Fruit fly (Drosophila melanogaster) ovary, adult (tissue): ENCODE measurements around the gene CG15747.
A peak's percentile ranks its signal among the peaks of the same experiment; 100 is the strongest.

Experiments
- CG17801 ChIP-seq: fragments of 200-800 bp; optimal IDR thresholded peaks from 2 replicates; lab custom pipeline; 2019; ENCODE audit warnings: missing biosample characterization, mild to moderate bottlenecking, missing genetic modification characterization, moderate library complexity; ENCODE audit not compliant: partially characterized antibody

Gene CG15747

DNA sequence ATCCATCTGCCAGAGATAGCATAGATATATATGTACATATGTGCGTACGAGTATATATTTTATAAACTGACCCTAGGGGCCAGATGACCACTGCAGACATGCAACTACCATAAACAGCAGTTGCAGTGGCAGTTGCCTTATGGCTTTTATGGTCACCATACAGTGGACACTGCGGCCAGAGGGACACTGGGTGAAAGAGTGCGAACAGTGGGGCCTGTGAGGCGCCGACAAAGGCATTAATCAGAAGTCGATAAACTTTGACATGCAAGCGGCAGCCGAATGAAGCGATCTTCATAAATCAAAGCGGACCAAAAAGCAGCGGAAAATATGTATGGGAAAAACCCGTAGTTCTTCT is 22.7 kb upstream of the CG15747 start:
- TF ChIP-seq CG17801 (GFP tag; lab: Kevin White, UChicago), result no peak

DNA sequence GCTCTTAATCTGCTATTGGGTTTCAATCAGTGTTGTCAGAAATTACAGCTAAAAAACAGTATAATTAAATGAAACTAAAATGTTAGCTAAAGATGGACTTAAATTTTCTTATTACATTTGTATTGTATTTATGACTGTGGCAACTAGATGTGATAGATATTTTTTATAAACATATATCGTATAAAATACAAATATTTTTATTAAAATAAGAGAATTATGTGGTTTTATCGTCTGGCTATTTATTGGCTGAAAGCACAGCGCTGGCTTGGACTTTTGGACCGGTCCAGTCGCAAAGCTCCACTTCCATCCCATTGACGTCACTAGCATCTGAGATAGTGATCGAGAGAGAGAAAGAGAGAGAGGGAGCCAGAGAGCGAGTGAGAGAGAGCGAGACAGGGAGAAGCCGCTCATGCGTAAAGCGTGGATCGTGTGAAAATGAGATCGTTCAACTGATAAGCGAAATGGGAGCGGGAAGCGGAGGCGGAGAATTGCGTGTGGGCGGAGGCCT is 18.7 kb upstream of the CG15747 start:
- TF ChIP-seq CG17801 (GFP tag; lab: Kevin White, UChicago), result peak; percentile 91

DNA sequence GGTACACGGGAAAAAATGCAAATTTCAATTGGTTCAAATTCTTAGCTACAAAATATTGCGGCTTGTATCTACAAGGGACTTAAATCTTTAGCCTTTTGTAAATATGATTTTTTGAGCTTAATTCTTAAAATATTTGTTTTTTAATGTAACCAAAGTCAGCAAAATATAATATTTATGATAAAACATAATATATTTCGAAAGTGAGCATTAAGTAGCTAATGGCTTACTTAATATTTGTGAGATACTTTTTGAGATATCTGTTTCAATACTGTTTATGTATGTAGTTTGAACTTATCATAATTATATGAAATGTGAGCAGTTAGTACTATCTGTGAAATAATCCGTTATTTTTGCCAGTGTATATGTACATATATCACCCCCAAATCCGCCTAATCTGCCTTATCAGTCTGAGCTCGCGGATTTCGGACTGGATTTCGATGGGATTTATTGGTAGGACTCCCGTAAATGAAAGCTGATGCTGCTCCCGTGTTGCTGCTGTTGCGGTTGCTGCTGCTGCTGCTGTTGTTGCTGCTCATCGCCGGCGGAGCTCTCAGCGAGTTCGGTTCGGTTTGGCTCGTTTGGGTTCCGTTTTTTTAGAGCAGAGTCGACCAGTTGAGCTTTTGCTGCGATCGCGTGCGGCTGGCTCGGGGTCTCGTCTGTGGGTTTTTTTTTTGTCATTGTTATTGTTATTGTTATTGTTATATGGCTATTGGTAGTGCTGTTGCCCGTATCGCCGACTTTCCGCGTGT is 17.2 kb upstream of the CG15747 start:
- no peak for TF ChIP-seq CG17801 (GFP tag; lab: Kevin White, UChicago)

DNA sequence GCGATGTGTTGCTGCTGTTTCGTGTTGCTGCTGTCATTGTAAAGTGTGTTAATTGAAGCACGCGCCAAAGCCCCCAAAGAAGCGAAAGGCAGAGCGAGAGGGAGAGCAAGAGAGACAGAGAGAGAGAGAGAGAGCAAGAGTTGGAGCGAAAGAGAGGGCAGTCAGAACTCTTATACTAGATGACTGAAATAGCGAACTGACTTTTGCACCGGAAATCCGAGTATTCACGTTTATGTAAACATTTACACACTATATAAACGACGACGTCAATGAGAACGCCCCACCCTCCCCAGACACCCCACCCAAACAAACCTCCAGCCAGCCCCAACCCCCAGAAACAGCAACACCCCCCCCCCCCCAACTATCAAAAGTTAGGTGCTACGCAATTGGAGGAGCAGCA is 15.7 kb upstream of the CG15747 start:
- peak; percentile 9 for TF ChIP-seq CG17801 (GFP tag; lab: Kevin White, UChicago)

DNA sequence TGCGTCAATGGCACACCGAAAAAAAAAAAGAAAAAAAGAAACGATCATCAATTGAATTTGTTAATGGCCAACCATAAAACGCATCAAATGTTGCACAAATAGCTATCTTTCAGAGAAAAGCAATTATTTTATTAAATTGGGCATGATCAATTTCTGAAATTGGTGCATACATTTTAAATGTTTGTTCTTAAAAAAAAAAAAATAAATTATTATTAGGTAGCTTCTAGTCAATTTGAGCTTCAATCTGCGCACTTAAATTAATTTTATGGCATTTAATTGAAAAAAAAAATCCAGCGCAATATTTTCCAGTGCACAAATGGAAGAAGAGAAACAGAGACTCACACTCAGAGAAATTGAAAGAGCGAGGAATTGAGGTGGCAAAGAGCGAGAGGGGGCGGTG is 15.0 kb upstream of the CG15747 start:
- peak; percentile 33 for TF ChIP-seq CG17801 (GFP tag; lab: Kevin White, UChicago)

DNA sequence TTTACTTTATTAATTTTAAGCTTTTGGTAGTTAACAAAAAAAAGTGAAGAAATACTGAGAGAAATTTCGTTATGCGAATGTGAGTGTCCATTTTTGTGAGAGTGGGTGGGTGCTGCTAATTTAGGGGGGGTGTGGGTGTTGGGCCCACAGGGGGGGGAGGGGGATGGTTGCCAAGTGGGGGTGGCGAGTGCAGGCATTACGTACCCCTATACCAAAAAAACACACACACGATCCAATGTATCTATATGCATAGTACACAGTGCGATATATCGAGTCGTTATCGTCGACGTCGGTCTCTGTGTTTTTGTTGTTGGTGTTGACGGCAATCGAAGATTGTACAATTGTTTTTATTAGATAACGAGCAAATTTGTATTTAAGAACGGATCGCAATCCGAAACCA is 14.6 kb upstream of the CG15747 start:
- no peak for TF ChIP-seq CG17801 (GFP tag; lab: Kevin White, UChicago)

DNA sequence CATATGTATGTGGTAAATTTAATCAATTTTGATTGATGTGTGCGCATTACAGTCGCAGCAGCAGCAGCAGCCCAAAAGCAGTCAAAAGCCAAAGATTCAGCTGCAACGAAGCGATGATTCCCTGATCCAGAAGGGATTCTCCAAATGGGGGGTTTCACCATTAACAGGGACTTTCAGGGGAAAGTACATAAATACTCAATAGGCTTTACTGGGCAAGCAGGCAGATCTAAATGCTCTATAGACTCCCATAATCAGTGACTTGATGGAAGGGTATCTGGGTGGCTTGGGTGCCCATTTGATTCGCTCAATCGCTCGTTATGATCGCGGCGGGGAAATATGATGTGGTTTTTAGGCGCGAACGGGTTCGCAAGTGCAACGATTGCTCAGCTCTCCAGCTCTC is 12.8 kb upstream of the CG15747 start:
- no peak for TF ChIP-seq CG17801 (GFP tag; lab: Kevin White, UChicago)

DNA sequence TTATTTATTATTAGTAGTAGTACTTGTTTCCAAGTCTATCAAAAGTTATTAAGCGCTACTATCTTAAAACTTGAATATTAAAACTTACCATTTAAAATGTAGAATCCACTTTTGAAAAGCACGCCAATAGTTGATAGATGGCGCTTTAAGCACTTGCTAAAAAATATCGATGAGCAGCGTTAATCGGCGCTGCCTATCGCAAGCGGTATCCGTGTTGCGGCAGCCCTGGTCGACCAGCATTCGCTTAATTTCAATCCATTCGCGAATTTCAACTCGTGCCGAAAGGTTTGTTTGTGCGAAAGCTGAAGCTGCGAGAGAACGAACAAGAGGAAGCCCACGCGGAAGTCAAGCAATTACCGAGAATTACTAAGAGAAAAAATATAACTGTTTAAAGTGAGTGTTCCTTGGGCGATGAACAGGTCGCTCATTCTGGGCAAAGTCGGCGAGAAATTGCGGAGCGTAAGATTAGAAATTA is 8.5 kb upstream of the CG15747 start, which contains the start of gene Prx2:
TSS of gene Prx2 (plus strand) at position 253 of the 475 bp plus-strand sequence.
- TF ChIP-seq CG17801 (GFP tag; lab: Kevin White, UChicago), result peak; percentile 69

DNA sequence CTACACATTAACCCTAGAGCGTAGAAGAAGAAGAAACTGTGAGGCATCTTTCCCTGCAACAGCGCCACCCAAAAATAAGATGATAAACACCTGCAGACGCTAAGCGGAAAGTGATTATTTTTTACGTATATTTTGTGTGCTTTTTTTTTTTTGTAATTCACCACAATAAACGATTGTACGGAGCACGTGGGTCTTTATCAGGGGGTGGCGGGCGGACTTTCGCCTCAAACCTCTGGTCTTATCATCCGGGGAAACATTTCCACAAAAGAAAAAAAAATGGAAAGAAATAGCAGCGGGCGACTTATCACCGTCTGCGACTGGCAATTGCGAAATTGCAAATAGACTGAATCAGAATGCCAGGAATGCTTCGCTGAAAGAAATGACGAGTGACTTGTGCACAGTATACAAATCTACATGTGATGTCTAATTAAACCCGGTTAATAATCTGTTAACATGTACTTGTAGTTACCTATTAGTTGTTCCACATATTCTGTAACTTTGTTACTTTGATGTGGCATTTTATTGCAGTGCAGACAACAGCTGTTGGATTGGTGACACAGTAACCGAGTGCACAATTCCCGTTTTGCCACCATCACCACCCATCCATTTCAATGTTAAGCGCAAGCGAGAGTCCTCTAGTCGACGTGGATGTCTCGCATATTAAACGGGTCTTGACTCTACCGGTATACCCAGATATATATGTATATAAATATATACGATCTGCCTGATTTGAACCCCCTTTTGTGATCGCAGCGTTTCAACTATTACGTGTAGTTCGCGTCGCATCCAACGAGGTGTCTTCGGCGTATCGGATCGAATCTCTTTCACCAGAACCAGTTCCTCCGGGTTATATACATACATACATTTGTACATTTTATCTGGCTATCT is 6.1 kb upstream of the CG15747 start:
- peak; percentile 56 for TF ChIP-seq CG17801 (GFP tag; lab: Kevin White, UChicago)

DNA sequence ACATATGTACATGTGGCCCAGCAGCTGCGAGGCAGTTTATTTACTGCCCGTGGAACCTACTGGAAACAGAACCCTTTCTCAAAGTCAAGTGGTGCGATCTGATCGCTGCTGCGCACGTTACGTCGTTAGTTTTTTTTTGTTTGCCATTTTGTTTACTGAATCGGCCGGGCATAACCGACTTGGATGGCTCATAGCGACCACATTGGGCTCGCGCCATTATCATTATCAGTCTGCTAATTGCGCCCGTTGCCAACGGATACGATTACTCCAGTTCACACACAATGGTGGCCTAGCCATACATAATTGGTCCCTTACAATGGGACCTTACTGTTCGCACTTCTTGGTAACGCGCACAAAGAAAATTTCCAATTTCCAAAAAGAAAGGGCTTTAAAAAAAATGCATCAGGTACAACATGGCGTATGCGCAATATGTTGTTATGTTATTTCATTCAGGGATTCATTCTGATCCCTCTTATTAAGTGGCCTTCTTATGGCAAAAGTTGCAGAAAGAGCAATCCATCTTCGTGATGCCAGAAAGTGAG is 5.3 kb upstream of the CG15747 start:
- peak; percentile 17 for TF ChIP-seq CG17801 (GFP tag; lab: Kevin White, UChicago)

DNA sequence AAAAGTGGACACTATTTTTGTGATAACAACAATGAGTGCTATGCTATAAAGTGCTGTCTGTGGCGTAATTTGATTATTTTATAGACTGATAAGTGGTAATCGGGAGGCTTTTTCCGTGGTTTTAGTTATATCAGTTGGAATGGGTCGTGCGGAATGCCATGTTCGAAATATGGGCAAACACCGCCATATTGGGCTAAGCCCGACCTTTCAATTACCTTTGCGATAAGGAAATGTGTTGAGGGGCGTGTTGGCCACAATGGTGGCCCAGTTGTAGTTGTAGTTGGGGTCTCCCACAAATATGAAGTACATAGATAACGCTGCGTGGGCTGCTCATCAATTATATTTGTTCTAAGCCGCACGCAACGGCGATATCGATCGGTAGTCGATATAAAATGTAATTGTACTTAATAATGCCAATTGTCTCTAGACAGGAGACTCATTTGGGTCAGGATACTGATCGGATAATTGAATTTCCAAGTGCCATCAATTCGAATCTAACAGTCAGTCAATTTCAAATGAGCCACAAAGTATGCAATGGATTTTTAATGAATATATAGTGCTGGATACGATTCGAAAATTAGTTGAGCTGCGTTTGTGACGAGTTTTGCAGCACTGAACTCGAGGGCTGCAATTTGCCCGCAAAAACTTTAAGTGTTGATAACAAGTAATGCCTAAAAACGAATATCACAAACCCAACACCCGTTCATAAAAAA is 3.5 kb upstream of the CG15747 start:
- peak; percentile 23 for TF ChIP-seq CG17801 (GFP tag; lab: Kevin White, UChicago)

DNA sequence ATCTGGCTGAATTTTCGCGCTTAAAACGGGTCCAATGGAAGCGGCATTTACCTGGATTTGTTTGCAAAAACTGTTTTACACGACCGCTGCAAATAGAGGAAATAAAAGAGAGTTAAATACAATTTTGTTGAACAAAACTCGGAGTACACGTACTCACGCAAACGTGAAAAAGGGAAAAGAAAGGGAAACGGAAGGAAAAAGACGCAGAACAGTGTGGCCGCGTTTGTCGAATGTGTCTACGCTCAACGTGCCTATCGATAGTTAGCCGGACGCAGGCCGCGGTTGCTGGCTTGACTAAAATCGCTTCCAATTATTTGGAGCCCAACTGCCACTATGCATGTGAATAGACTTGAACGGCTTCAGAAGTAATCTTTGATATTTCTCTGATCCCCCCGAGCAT is 664 bp upstream of the CG15747 start, which contains the start of gene RpS15Aa:
TSS of gene RpS15Aa (minus strand) at position 252 of the 400 bp plus-strand sequence.
- peak; percentile 90 for TF ChIP-seq CG17801 (GFP tag; lab: Kevin White, UChicago)

DNA sequence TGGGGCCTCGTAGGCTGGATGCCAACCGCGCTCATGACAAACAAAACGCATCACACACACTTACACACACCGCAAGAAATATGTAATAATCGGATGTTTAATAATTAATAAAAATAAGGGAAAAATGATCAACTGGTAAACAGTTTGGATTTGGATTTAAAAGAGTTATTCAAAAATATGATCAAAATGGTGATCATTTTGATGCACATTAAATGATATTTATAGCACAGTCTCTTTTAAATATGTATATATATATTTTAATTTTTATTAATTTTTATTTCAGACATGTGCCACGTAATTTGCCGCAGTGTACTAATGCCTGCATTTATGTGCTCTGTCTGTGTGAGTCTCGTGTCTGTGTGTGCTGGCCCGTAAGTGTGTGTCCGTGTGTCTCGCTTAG is 7.2 kb downstream of the CG15747 start:
- TF ChIP-seq CG17801 (GFP tag; lab: Kevin White, UChicago), result no peak

DNA sequence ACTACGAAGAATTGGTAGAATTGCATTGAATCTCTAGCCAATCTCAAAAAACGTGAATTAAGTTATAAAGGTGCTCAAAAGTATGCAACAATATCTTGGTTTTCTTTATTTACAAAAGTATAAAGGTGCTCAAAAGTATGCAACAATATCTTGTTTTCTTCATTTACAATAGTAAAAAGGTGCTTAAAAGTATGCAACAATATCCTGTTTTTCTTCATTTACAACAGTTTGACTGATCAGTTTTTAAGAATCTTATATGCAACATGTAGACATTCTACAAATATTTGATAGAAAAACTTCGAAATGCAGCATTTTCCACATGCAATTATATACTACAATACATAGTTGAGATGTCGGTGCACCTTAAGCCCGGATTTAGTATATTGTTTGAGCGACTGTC is 8.9 kb downstream of the CG15747 start:
- TF ChIP-seq CG17801 (GFP tag; lab: Kevin White, UChicago), result no peak
